Worm (Caenorhabditis elegans): ENCODE results near the gene sms-2.

DNA sequence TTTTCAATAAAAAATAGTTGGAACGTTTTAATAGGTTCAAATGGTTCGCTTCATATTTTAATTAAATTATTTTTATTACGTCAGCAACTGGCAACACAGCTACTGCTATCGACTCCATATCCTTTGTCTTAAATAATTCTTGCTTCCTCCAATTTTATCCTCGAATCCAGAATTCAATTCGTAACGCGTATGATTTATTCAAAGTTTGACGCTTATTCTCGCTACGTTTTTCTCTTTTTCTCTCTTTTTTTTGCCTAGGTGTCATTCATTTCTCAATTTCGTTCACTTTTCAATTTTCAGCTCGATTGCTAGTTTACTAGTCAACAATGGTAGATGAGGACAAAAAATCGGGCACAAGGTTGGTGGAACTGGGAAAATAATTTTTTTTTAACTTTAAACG, 1.8 kb upstream of the sms-2 start, which contains the start of gene arr-1:
- no peak for TF ChIP-seq med-1 (GFP tag; optimal IDR thresholded peaks at IDR 0.05; ENCODE audit: insufficient read depth)
- no peak for TF ChIP-seq ztf-29 (GFP tag; IDR thresholded peaks at IDR 0.05)
- no peak for TF ChIP-seq klf-2 (GFP tag; conservative IDR thresholded peaks at IDR 0.05)
- TF ChIP-seq ref-1 (GFP tag; conservative IDR thresholded peaks at IDR 0.05): no peak
- no peak for TF ChIP-seq T22C8.4 (GFP tag; IDR thresholded peaks at IDR 0.05)

Data from whole organism, midembryonic.